Worm (Caenorhabditis elegans) whole organism, L1 larva: ENCODE measurements around the gene kup-1.
A peak's percentile ranks its signal among the peaks of the same experiment; 100 is the strongest.

Source experiments
- C04F5.9 ChIP-seq: sonication (generic microtip); optimal IDR thresholded peaks from 2 replicates; lab custom pipeline; 2016; ENCODE audit warnings: missing genetic modification characterization, missing compliant biosample characterization
- C16A3.4 ChIP-seq: fragments of 150-350 bp; optimal IDR thresholded peaks from 2 replicates; lab custom pipeline; 2014; ENCODE audit warnings: missing biosample characterization, missing genetic modification characterization
- C34B4.2 ChIP-seq: sonication (generic microtip); optimal IDR thresholded peaks from 2 replicates; lab custom pipeline; 2017; ENCODE audit warnings: mild to moderate bottlenecking, missing genetic modification characterization, missing compliant biosample characterization
- Y116A8C.19 ChIP-seq: sonication (generic microtip); optimal IDR thresholded peaks from 2 replicates; lab custom pipeline; 2016; ENCODE audit warnings: missing compliant biosample characterization, missing genetic modification characterization, borderline replicate concordance
- alr-1 ChIP-seq: fragments of 200-800 bp; sonication (Bioruptor generic); optimal IDR thresholded peaks from 2 replicates; lab custom pipeline; 2018; ENCODE audit warnings: borderline replicate concordance, mild to moderate bottlenecking, missing genetic modification characterization, missing compliant biosample characterization
- aly-2 ChIP-seq: fragments of 150-350 bp; optimal IDR thresholded peaks from 2 replicates; lab custom pipeline; 2014; ENCODE audit warnings: missing biosample characterization, missing genetic modification characterization
- ama-1 ChIP-seq: fragments of 150-350 bp; optimal IDR thresholded peaks from 2 replicates; lab custom pipeline; 2014
- blmp-1 ChIP-seq: fragments of 150-350 bp; optimal IDR thresholded peaks from 2 replicates; lab custom pipeline; 2014; ENCODE audit warnings: missing biosample characterization, missing genetic modification characterization
- ceh-63 ChIP-seq: fragments of 200-800 bp; sonication (Bioruptor generic); optimal IDR thresholded peaks from 2 replicates; lab custom pipeline; 2018; ENCODE audit warnings: mild to moderate bottlenecking, missing genetic modification characterization, missing compliant biosample characterization
- ceh-8 ChIP-seq: fragments of 200-800 bp; sonication (Bioruptor generic); optimal IDR thresholded peaks from 2 replicates; lab custom pipeline; 2018; ENCODE audit warnings: mild to moderate bottlenecking, missing genetic modification characterization, moderate library complexity, missing compliant biosample characterization
- ceh-82 ChIP-seq, 3 experiments: fragments of 150-350 bp in 1 of 3; sonication (generic microtip) in 2 of 3; optimal IDR thresholded peaks; 2 replicates each; lab custom pipeline; 2014 to 2017; ENCODE audit warnings: missing biosample characterization in 3 of 3, missing genetic modification characterization in 3 of 3
- ceh-88 ChIP-seq: fragments of 200-800 bp; sonication (Bioruptor generic); IDR thresholded peaks from 2 replicates; pipeline ENCODE4 v1.3.6; 2022; ENCODE audit warnings: missing genetic modification characterization, missing compliant biosample characterization
- ces-1 ChIP-seq: fragments of 150-350 bp; optimal IDR thresholded peaks from 2 replicates; lab custom pipeline; 2014; ENCODE audit warnings: missing biosample characterization, missing genetic modification reagents, missing genetic modification characterization
- efl-1 ChIP-seq, 4 experiments: fragments of 150-350 bp; optimal IDR thresholded peaks in 3 of 4; peaks in 1 of 4; 1 replicate in 1 of 4; 2 replicates in 3 of 4; lab custom pipeline; 2014; ENCODE audit warnings: missing biosample characterization in 2 of 4, missing genetic modification characterization in 2 of 4, missing genetic modification reagents in 2 of 4
- efl-3 ChIP-seq: fragments of 200-800 bp; sonication (Bioruptor generic); optimal IDR thresholded peaks from 2 replicates; lab custom pipeline; 2018; ENCODE audit warnings: mild to moderate bottlenecking, missing genetic modification characterization, missing compliant biosample characterization
- egl-13 ChIP-seq: sonication (generic microtip); optimal IDR thresholded peaks from 2 replicates; lab custom pipeline; 2016; ENCODE audit warnings: missing genotype, missing genetic modification reagents, missing genetic modification characterization, missing compliant biosample characterization
- elt-2 ChIP-seq: sonication (generic microtip); optimal IDR thresholded peaks from 2 replicates; lab custom pipeline; 2016; ENCODE audit warnings: missing genetic modification characterization, mild to moderate bottlenecking, inconsistent platforms, missing compliant biosample characterization, missing genetic modification reagents
- fkh-10 ChIP-seq: sonication (generic microtip); optimal IDR thresholded peaks from 2 replicates; lab custom pipeline; 2017; ENCODE audit warnings: missing biosample characterization, missing genetic modification reagents, missing genetic modification characterization
- fkh-4 ChIP-seq: sonication (generic microtip); optimal IDR thresholded peaks from 2 replicates; lab custom pipeline; 2016; ENCODE audit warnings: missing compliant biosample characterization, missing genetic modification characterization, borderline replicate concordance
- fkh-8 ChIP-seq: sonication (generic microtip); optimal IDR thresholded peaks from 2 replicates; lab custom pipeline; 2016; ENCODE audit warnings: mild to moderate bottlenecking, missing genetic modification characterization, missing compliant biosample characterization
- grh-1 ChIP-seq: fragments of 200-800 bp; sonication (Bioruptor generic); IDR thresholded peaks from 2 replicates; pipeline ENCODE4 v1.3.6; 2022; ENCODE audit warnings: missing genetic modification reagents, missing genetic modification characterization, missing compliant biosample characterization
- hlh-4 ChIP-seq: sonication (generic microtip); optimal IDR thresholded peaks from 2 replicates; lab custom pipeline; 2016; ENCODE audit warnings: mild to moderate bottlenecking, missing genetic modification characterization, missing compliant biosample characterization
- hpl-2 ChIP-seq: fragments of 150-350 bp; optimal IDR thresholded peaks from 2 replicates; lab custom pipeline; 2014; ENCODE audit warnings: missing biosample characterization, missing genetic modification reagents, missing genetic modification characterization
- lin-14 ChIP-seq: fragments of 200-800 bp; sonication (Bioruptor generic); optimal IDR thresholded peaks from 2 replicates; lab custom pipeline; 2018; ENCODE audit warnings: mild to moderate bottlenecking, missing genetic modification characterization, moderate library complexity, missing compliant biosample characterization
- lin-15B ChIP-seq: fragments of 150-350 bp; sonication (generic microtip); optimal IDR thresholded peaks from 3 replicates; lab custom pipeline; 2014; ENCODE audit warnings: missing biosample characterization, missing genetic modification characterization
- lin-35 ChIP-seq, 2 experiments: fragments of 150-350 bp; optimal IDR thresholded peaks; 2 replicates each; lab custom pipeline; 2014; ENCODE audit warnings: missing biosample characterization in 2 of 2, missing genetic modification characterization in 2 of 2, missing genetic modification reagents in 2 of 2
- lsy-2 ChIP-seq, 2 experiments: fragments of 150-350 bp; optimal IDR thresholded peaks; 2 replicates each; lab custom pipeline; 2014; ENCODE audit warnings: missing biosample characterization in 2 of 2, missing genetic modification characterization in 2 of 2
- mef-2 ChIP-seq: fragments of 150-350 bp; optimal IDR thresholded peaks from 2 replicates; lab custom pipeline; 2014; ENCODE audit warnings: missing biosample characterization, missing genetic modification characterization
- nhr-11 ChIP-seq: fragments of 150-350 bp; optimal IDR thresholded peaks from 2 replicates; lab custom pipeline; 2014; ENCODE audit warnings: missing biosample characterization, missing genetic modification characterization
- nhr-19 ChIP-seq: fragments of 200-800 bp; sonication (Bioruptor generic); conservative IDR thresholded peaks from 2 replicates; pipeline ENCODE4 v1.3.6; 2022; ENCODE audit warnings: missing genetic modification characterization, missing compliant biosample characterization
- nhr-237 ChIP-seq: fragments of 150-350 bp; optimal IDR thresholded peaks from 2 replicates; lab custom pipeline; 2014; ENCODE audit warnings: missing biosample characterization, missing genetic modification characterization
- nhr-28 ChIP-seq: fragments of 150-350 bp; optimal IDR thresholded peaks from 2 replicates; lab custom pipeline; 2014; ENCODE audit warnings: missing biosample characterization, missing genetic modification characterization
- nhr-71 ChIP-seq: sonication (generic microtip); optimal IDR thresholded peaks from 2 replicates; lab custom pipeline; 2016; ENCODE audit warnings: mild to moderate bottlenecking, missing genetic modification characterization, moderate library complexity, missing compliant biosample characterization
- nhr-76 ChIP-seq: sonication (generic microtip); optimal IDR thresholded peaks from 2 replicates; lab custom pipeline; 2017; ENCODE audit warnings: missing biosample characterization, missing genetic modification characterization
- nhr-84 ChIP-seq: sonication (generic microtip); optimal IDR thresholded peaks from 2 replicates; lab custom pipeline; 2017; ENCODE audit warnings: missing biosample characterization, missing genetic modification characterization
- nhr-90 ChIP-seq: sonication (generic microtip); optimal IDR thresholded peaks from 2 replicates; lab custom pipeline; 2016; ENCODE audit warnings: mild to moderate bottlenecking, missing genetic modification characterization, missing compliant biosample characterization; ENCODE audit not compliant: poor library complexity
- pag-3 ChIP-seq: sonication (generic microtip); optimal IDR thresholded peaks from 2 replicates; lab custom pipeline; 2017; ENCODE audit warnings: missing genetic modification characterization, mild to moderate bottlenecking, missing compliant biosample characterization, antibody characterized with exemption, borderline replicate concordance; ENCODE audit not compliant: insufficient read depth
- pax-3 ChIP-seq: fragments of 200-800 bp; sonication (Bioruptor generic); optimal IDR thresholded peaks from 2 replicates; lab custom pipeline; 2018; ENCODE audit warnings: mild to moderate bottlenecking, missing genetic modification characterization, moderate library complexity, missing compliant biosample characterization
- rnt-1 ChIP-seq: sonication (generic microtip); optimal IDR thresholded peaks from 2 replicates; lab custom pipeline; 2016; ENCODE audit warnings: mild to moderate bottlenecking, missing genetic modification characterization, moderate library complexity, missing compliant biosample characterization
- snpc-4 ChIP-seq: fragments of 150-350 bp; optimal IDR thresholded peaks from 2 replicates; lab custom pipeline; 2014; ENCODE audit warnings: missing biosample characterization, missing genetic modification characterization
- sox-4 ChIP-seq: sonication (generic microtip); optimal IDR thresholded peaks from 2 replicates; lab custom pipeline; 2016; ENCODE audit warnings: missing genetic modification characterization, missing compliant biosample characterization
- sptf-1 ChIP-seq: fragments of 150-350 bp; optimal IDR thresholded peaks from 2 replicates; lab custom pipeline; 2014; ENCODE audit warnings: missing biosample characterization, missing genetic modification characterization
- sup-37 ChIP-seq: fragments of 200-800 bp; sonication (Bioruptor generic); optimal IDR thresholded peaks from 2 replicates; lab custom pipeline; 2018; ENCODE audit warnings: mild to moderate bottlenecking, missing genetic modification characterization, missing compliant biosample characterization
- tbx-2 ChIP-seq: sonication (generic microtip); optimal IDR thresholded peaks from 2 replicates; lab custom pipeline; 2016; ENCODE audit warnings: missing genetic modification characterization, missing compliant biosample characterization
- unc-130 ChIP-seq: fragments of 150-350 bp; optimal IDR thresholded peaks from 2 replicates; lab custom pipeline; 2017; ENCODE audit warnings: missing biosample characterization, missing genetic modification characterization, inconsistent platforms
- unc-62 ChIP-seq: fragments of 150-350 bp; optimal IDR thresholded peaks from 2 replicates; lab custom pipeline; 2014; ENCODE audit warnings: missing biosample characterization, missing genetic modification reagents, missing genetic modification characterization
- unc-98 ChIP-seq: fragments of 200-800 bp; sonication (Bioruptor generic); IDR thresholded peaks from 2 replicates; pipeline ENCODE4 v1.3.6; 2022; ENCODE audit warnings: missing genetic modification characterization, missing compliant biosample characterization
- vab-15 ChIP-seq: sonication (generic microtip); optimal IDR thresholded peaks from 2 replicates; lab custom pipeline; 2017; ENCODE audit warnings: missing genotype, mild to moderate bottlenecking, missing genetic modification characterization, missing compliant biosample characterization
- xbp-1 ChIP-seq: sonication (generic microtip); optimal IDR thresholded peaks from 2 replicates; lab custom pipeline; 2016; ENCODE audit warnings: missing genetic modification characterization, missing compliant biosample characterization
- zag-1 ChIP-seq: fragments of 150-350 bp; optimal IDR thresholded peaks from 2 replicates; lab custom pipeline; 2014; ENCODE audit warnings: missing biosample characterization, missing genetic modification characterization
- ztf-4 ChIP-seq: fragments of 150-350 bp; optimal IDR thresholded peaks from 2 replicates; lab custom pipeline; 2014; ENCODE audit warnings: missing biosample characterization, missing genetic modification characterization

The kup-1 gene

DNA sequence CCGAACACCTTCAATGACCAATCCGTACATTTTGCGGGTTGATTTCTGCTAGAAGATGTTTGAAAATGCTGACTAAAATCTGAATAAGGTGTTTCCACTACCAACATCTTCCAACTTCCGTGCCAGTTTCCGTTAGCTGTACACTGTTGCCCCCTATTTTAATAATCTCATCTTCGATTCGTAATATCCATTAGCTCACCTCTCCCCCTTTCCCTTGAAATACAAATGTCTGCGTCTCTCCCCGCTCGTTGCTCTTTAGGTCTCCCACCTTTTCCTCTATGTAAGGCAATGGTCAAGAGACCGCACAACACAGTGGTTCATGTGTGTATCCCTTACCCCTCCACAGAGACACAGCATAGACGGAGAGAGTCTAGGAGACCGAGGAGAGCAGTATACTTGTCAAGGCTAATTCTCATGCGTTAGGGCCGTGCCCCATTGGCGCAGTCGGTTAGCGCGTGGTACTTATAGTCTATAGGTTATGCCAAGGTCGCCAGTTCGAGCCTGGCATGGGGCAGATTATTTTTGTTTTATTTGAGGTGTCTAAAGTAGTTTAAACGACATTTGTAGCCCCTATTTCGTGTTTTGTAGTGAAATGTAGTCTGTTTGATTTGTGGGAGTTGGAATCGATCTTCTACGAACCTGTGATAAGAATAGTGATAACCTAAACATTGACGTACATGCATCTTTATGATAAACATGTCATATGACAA, 38.8 kb downstream of the kup-1 start, which contains the start of gene gcy-33 (continued):
- TF ChIP-seq mef-2 (tag; lab: Kevin White, UChicago) (no peak), efl-1 (optimal IDR thresholded peaks at IDR 0.05; lab: Kevin White, UChicago) (peak; percentile 64 to 73), efl-1 (GFP tag; optimal IDR thresholded peaks at IDR 0.05 in 1 of 2; lab: Kevin White, UChicago) (peak; percentile 48 to 97), lin-14 (GFP tag; lab: Kevin White, UChicago) (peak; percentile 81), pax-3 (tag; lab: Kevin White, UChicago) (peak; percentile 83), hpl-2 (GFP tag; lab: Kevin White, UChicago) (no peak), fkh-4 (tag; lab: Kevin White, UChicago) (no peak), ama-1 (no peak), grh-1 (GFP tag; lab: Robert Waterston, UW) (0 out of 2 replicates have a peak, but pooled peaks have one; percentile 18), sox-4 (tag; lab: Kevin White, UChicago) (peak; percentile 71), aly-2 (tag; lab: Kevin White, UChicago) (peak; percentile 75), blmp-1 (tag; lab: Kevin White, UChicago) (peak; percentile 46), hlh-4 (tag; lab: Kevin White, UChicago) (no peak), nhr-28 (tag; lab: Kevin White, UChicago) (no peak), fkh-10 (peak; percentile 18), ceh-82 (tag; optimal IDR thresholded peaks at IDR 0.05; lab: Kevin White, UChicago) (peak; percentile 49 to 71 (median 67)), tbx-2 (peak; percentile 76), ceh-88 (0 out of 2 replicates have a peak, but pooled peaks have one; percentile 30), C04F5.9 (peak; percentile 8), zag-1 (tag; lab: Kevin White, UChicago) (no peak), fkh-8 (tag; lab: Kevin White, UChicago) (peak; percentile 69), egl-13 (peak; percentile 87), C16A3.4 (tag; lab: Kevin White, UChicago) (peak; percentile 81), unc-98 (GFP tag; lab: Robert Waterston, UW) (no peak), ces-1 (GFP tag; lab: Kevin White, UChicago) (no peak), nhr-11 (peak; percentile 33), nhr-84 (no peak), nhr-90 (tag; lab: Kevin White, UChicago) (peak; percentile 91), nhr-19 (peak; percentile 80), sptf-1 (tag; lab: Kevin White, UChicago) (no peak), elt-2 (tag; lab: Kevin White, UChicago) (peak; percentile 98), alr-1 (tag; lab: Kevin White, UChicago) (no peak), nhr-237 (tag; lab: Kevin White, UChicago) (peak; percentile 58), nhr-76 (peak; percentile 24), Y116A8C.19 (tag; lab: Kevin White, UChicago) (no peak), C34B4.2 (tag; lab: Kevin White, UChicago) (no peak), ceh-63 (GFP tag; lab: Kevin White, UChicago) (no peak), snpc-4 (tag; lab: Kevin White, UChicago) (peak; percentile 81), ztf-4 (tag; lab: Kevin White, UChicago) (peak; percentile 58), sup-37 (GFP tag; lab: Kevin White, UChicago) (no peak), pag-3 (tag; lab: Kevin White, UChicago) (no peak), lsy-2 (tag; optimal IDR thresholded peaks at IDR 0.05; lab: Kevin White, UChicago) (peak; percentile 73 to 79), ceh-8 (peak; percentile 75), vab-15 (tag; lab: Kevin White, UChicago) (no peak), rnt-1 (peak; percentile 73), unc-130 (peak; percentile 48), unc-62 (GFP tag; lab: Kevin White, UChicago) (no peak), nhr-71 (tag; lab: Kevin White, UChicago) (peak; percentile 87), lin-15B (tag; lab: Kevin White, UChicago) (no peak), efl-3 (GFP tag; lab: Kevin White, UChicago) (no peak), lin-35 (GFP tag; optimal IDR thresholded peaks at IDR 0.05; lab: Kevin White, UChicago) (peak; percentile 71 to 82), xbp-1 (tag; lab: Kevin White, UChicago) (peak; percentile 83)
